Fruit fly (Drosophila melanogaster) whole organism, embryonic: Measurements from ENCODE around the gene CG11679.
A peak's percentile ranks its signal among the peaks of the same experiment; 100 is the strongest.

Experiments used
- ATbp ChIP-seq: fragments of 200-800 bp; sonication (Bioruptor generic); optimal IDR thresholded peaks from 2 replicates; lab custom pipeline; 2017; ENCODE audit warnings: missing biosample characterization, mild to moderate bottlenecking, missing genetic modification characterization, missing genetic modification reagents
- Bgb ChIP-seq: fragments of 200-800 bp; sonication (Bioruptor generic); IDR thresholded peaks from 2 replicates; pipeline ENCODE4 v1.3.6; 2022; ENCODE audit warnings: missing biosample characterization, missing genetic modification characterization; ENCODE audit not compliant: partially characterized antibody
- Bteb2 ChIP-seq: fragments of 200-800 bp; sonication (Bioruptor generic); optimal IDR thresholded peaks from 2 replicates; lab custom pipeline; 2016; ENCODE audit warnings: missing biosample characterization, missing genetic modification characterization
- CG10267 ChIP-seq: fragments of 200-800 bp; sonication (Bioruptor generic); optimal IDR thresholded peaks from 2 replicates; lab custom pipeline; 2018; ENCODE audit warnings: missing biosample characterization, mild to moderate bottlenecking, missing genetic modification characterization, moderate library complexity
- CG12219 ChIP-seq: fragments of 200-800 bp; sonication (Bioruptor generic); optimal IDR thresholded peaks from 3 replicates; lab custom pipeline; 2018; ENCODE audit warnings: missing biosample characterization, mild to moderate bottlenecking, missing genetic modification characterization
- CG12391 ChIP-seq: fragments of 200-800 bp; sonication (Bioruptor generic); optimal IDR thresholded peaks from 3 replicates; lab custom pipeline; 2018; ENCODE audit warnings: missing biosample characterization, mild to moderate bottlenecking, missing genetic modification characterization, moderate library complexity
- CG14441 ChIP-seq: fragments of 200-800 bp; sonication (Bioruptor generic); IDR thresholded peaks from 2 replicates; pipeline ENCODE4 v1.3.6; 2022; ENCODE audit warnings: missing biosample characterization, missing genetic modification characterization
- CG14710 ChIP-seq: fragments of 200-800 bp; sonication (Bioruptor generic); optimal IDR thresholded peaks from 3 replicates; lab custom pipeline; 2019; ENCODE audit warnings: missing biosample characterization, mild to moderate bottlenecking, missing genetic modification characterization, moderate library complexity
- CG1603 ChIP-seq: fragments of 200-800 bp; sonication (Bioruptor generic); optimal IDR thresholded peaks from 2 replicates; lab custom pipeline; 2019; ENCODE audit warnings: missing biosample characterization, mild to moderate bottlenecking, missing genetic modification characterization, moderate library complexity
- CG17568 ChIP-seq: fragments of 200-800 bp; sonication (Bioruptor generic); optimal IDR thresholded peaks from 2 replicates; lab custom pipeline; 2018; ENCODE audit warnings: missing biosample characterization, mild to moderate bottlenecking, missing genetic modification characterization, moderate library complexity
- CG17829 ChIP-seq: fragments of 200-800 bp; optimal IDR thresholded peaks from 2 replicates; lab custom pipeline; 2019; ENCODE audit warnings: missing biosample characterization, mild to moderate bottlenecking, missing genetic modification characterization, moderate library complexity
- CG2875 ChIP-seq: fragments of 200-800 bp; sonication (Bioruptor generic); optimal IDR thresholded peaks from 2 replicates; lab custom pipeline; 2017; ENCODE audit warnings: missing biosample characterization, mild to moderate bottlenecking, missing genetic modification characterization, missing genetic modification reagents
- CG30020 ChIP-seq: fragments of 200-800 bp; optimal IDR thresholded peaks from 2 replicates; lab custom pipeline; 2019; ENCODE audit warnings: missing biosample characterization, mild to moderate bottlenecking, missing genetic modification characterization, moderate library complexity
- CG33213 ChIP-seq: fragments of 200-800 bp; sonication (Bioruptor generic); optimal IDR thresholded peaks from 3 replicates; lab custom pipeline; 2016; ENCODE audit warnings: missing biosample characterization, missing genetic modification characterization
- CG3407 ChIP-seq: fragments of 200-800 bp; sonication (Bioruptor generic); optimal IDR thresholded peaks from 2 replicates; lab custom pipeline; 2018; ENCODE audit warnings: missing biosample characterization, mild to moderate bottlenecking, missing genetic modification characterization
- CG34224 ChIP-seq: fragments of 200-800 bp; sonication (Bioruptor generic); IDR thresholded peaks from 3 replicates; pipeline ENCODE4 v1.3.6; 2022; ENCODE audit warnings: missing biosample characterization, missing genetic modification characterization; ENCODE audit not compliant: partially characterized antibody
- CG3847 ChIP-seq: fragments of 200-800 bp; sonication (Bioruptor generic); IDR thresholded peaks from 2 replicates; pipeline ENCODE4 v1.3.6; 2022; ENCODE audit warnings: missing biosample characterization, missing genetic modification characterization
- CG42726 ChIP-seq: fragments of 200-800 bp; sonication (Bioruptor generic); IDR thresholded peaks from 2 replicates; pipeline ENCODE4 v1.3.6; 2022; ENCODE audit warnings: missing biosample characterization, missing genetic modification characterization; ENCODE audit not compliant: partially characterized antibody
- CG4854 ChIP-seq: fragments of 200-800 bp; sonication (Bioruptor generic); optimal IDR thresholded peaks from 2 replicates; lab custom pipeline; 2016; ENCODE audit warnings: missing biosample characterization, missing genetic modification characterization, inconsistent platforms
- CG7963 ChIP-seq: fragments of 200-800 bp; sonication (Bioruptor generic); IDR thresholded peaks from 3 replicates; pipeline ENCODE4 v1.3.6; 2022; ENCODE audit warnings: missing biosample characterization, missing genetic modification characterization; ENCODE audit not compliant: partially characterized antibody
- CG9437 ChIP-seq: fragments of 200-800 bp; sonication (Bioruptor generic); optimal IDR thresholded peaks from 2 replicates; lab custom pipeline; 2018; ENCODE audit warnings: missing biosample characterization, mild to moderate bottlenecking, missing genetic modification characterization
- CG9797 ChIP-seq: fragments of 200-800 bp; sonication (Bioruptor generic); optimal IDR thresholded peaks from 3 replicates; lab custom pipeline; 2018; ENCODE audit warnings: missing biosample characterization, mild to moderate bottlenecking, missing genetic modification characterization
- D19A ChIP-seq: fragments of 200-800 bp; optimal IDR thresholded peaks from 3 replicates; lab custom pipeline; 2019; ENCODE audit warnings: missing biosample characterization, mild to moderate bottlenecking, missing genetic modification characterization, moderate library complexity
- Dp ChIP-seq: fragments of 200-800 bp; sonication (Bioruptor generic); optimal IDR thresholded peaks from 2 replicates; lab custom pipeline; 2018; ENCODE audit warnings: missing biosample characterization, mild to moderate bottlenecking, missing genetic modification characterization, moderate library complexity
- Hey ChIP-seq: fragments of 200-800 bp; sonication (Bioruptor generic); optimal IDR thresholded peaks from 3 replicates; lab custom pipeline; 2018; ENCODE audit warnings: missing biosample characterization, mild to moderate bottlenecking, missing genetic modification characterization
- Hmr ChIP-seq: fragments of 200-800 bp; sonication (Bioruptor generic); optimal IDR thresholded peaks from 3 replicates; lab custom pipeline; 2017; ENCODE audit warnings: mild to moderate bottlenecking, missing biosample characterization, missing genetic modification reagents, missing genetic modification characterization
- Lim3 ChIP-seq: fragments of 200-800 bp; sonication (Bioruptor generic); IDR thresholded peaks from 2 replicates; pipeline ENCODE4 v1.3.6; 2022; ENCODE audit warnings: missing biosample characterization, missing genetic modification characterization
- MBD-R2 ChIP-seq: fragments of 200-800 bp; sonication (Bioruptor generic); IDR thresholded peaks from 2 replicates; pipeline ENCODE4 v1.3.6; 2022; ENCODE audit warnings: missing biosample characterization, missing genetic modification characterization
- MESR4 ChIP-seq: fragments of 200-800 bp; sonication (Bioruptor generic); optimal IDR thresholded peaks from 2 replicates; lab custom pipeline; 2018; ENCODE audit warnings: missing biosample characterization, mild to moderate bottlenecking, missing genetic modification characterization, moderate library complexity
- Scr ChIP-seq: fragments of 200-800 bp; sonication (Bioruptor generic); IDR thresholded peaks from 2 replicates; pipeline ENCODE4 v1.3.6; 2022; ENCODE audit warnings: missing biosample characterization, missing genetic modification characterization; ENCODE audit not compliant: partially characterized antibody
- TFAM ChIP-seq: fragments of 200-800 bp; sonication (Bioruptor generic); optimal IDR thresholded peaks from 2 replicates; lab custom pipeline; 2017; ENCODE audit warnings: missing biosample characterization, missing genetic modification characterization, inconsistent platforms
- bowl ChIP-seq: fragments of 200-800 bp; sonication (Bioruptor generic); IDR thresholded peaks from 2 replicates; pipeline ENCODE4 v1.3.6; 2022; ENCODE audit warnings: missing biosample characterization, missing genetic modification characterization
- chinmo ChIP-seq: fragments of 200-800 bp; sonication (Bioruptor generic); IDR thresholded peaks from 4 replicates; pipeline ENCODE4 v1.3.6; 2022; ENCODE audit warnings: missing biosample characterization, missing genetic modification characterization; ENCODE audit not compliant: partially characterized antibody
- crp ChIP-seq, 2 experiments: fragments of 200-800 bp; sonication (Bioruptor generic); optimal IDR thresholded peaks; 2 replicates in 1 of 2; 3 replicates in 1 of 2; lab custom pipeline; 2017; ENCODE audit warnings: missing biosample characterization in 2 of 2, missing genetic modification characterization in 2 of 2, mild to moderate bottlenecking in 1 of 2, moderate library complexity in 1 of 2
- dati ChIP-seq: fragments of 200-800 bp; sonication (Bioruptor generic); IDR thresholded peaks from 2 replicates; pipeline ENCODE4 v1.3.6; 2022; ENCODE audit warnings: missing biosample characterization, missing genetic modification characterization
- fd102C ChIP-seq: fragments of 200-800 bp; sonication (Bioruptor generic); optimal IDR thresholded peaks from 2 replicates; lab custom pipeline; 2018; ENCODE audit warnings: missing biosample characterization, mild to moderate bottlenecking, missing genetic modification characterization, moderate library complexity
- fd96Cb ChIP-seq: fragments of 200-800 bp; sonication (Bioruptor generic); optimal IDR thresholded peaks from 2 replicates; lab custom pipeline; 2018; ENCODE audit warnings: missing biosample characterization, mild to moderate bottlenecking, missing genetic modification characterization, moderate library complexity
- fru ChIP-seq: fragments of >200 bp; optimal IDR thresholded peaks from 2 replicates; lab custom pipeline; 2017
- gro ChIP-seq: fragments of 200-800 bp; sonication (Bioruptor generic); optimal IDR thresholded peaks from 2 replicates; lab custom pipeline; 2016; ENCODE audit warnings: missing biosample characterization, missing genetic modification characterization
- h ChIP-seq: fragments of >200 bp; optimal IDR thresholded peaks from 2 replicates; lab custom pipeline; 2017
- lola ChIP-seq, 3 experiments: fragments of >200 bp in 2 of 3; fragments of 200-800 bp in 1 of 3; sonication (Bioruptor generic) in 1 of 3; optimal IDR thresholded peaks; 2 replicates each; lab custom pipeline; 2017 to 2019; ENCODE audit warnings: missing biosample characterization in 3 of 3, missing genetic modification characterization in 3 of 3, mild to moderate bottlenecking in 1 of 3, moderate library complexity in 1 of 3
- pan ChIP-seq, 4 experiments: fragments of >200 bp in 3 of 4; fragments of 200-800 bp in 1 of 4; sonication (Bioruptor generic) in 1 of 4; optimal IDR thresholded peaks in 3 of 4; IDR thresholded peaks in 1 of 4; 2 replicates each; pipeline versions ENCODE4 v1.3.6 to Lab custom; 2017 to 2022; ENCODE audit warnings: missing biosample characterization in 2 of 4, missing genetic modification characterization in 2 of 4, mixed read lengths in 1 of 4
- scrt ChIP-seq: fragments of 200-800 bp; sonication (Bioruptor generic); optimal IDR thresholded peaks from 2 replicates; lab custom pipeline; 2018; ENCODE audit warnings: missing biosample characterization, mild to moderate bottlenecking, missing genetic modification characterization, moderate library complexity
- sd ChIP-seq: fragments of 200-800 bp; sonication (Bioruptor generic); optimal IDR thresholded peaks from 3 replicates; lab custom pipeline; 2018; ENCODE audit warnings: missing biosample characterization, mild to moderate bottlenecking, missing genetic modification characterization, moderate library complexity
- sens-2 ChIP-seq: fragments of 200-800 bp; sonication (Bioruptor generic); IDR thresholded peaks from 2 replicates; pipeline ENCODE4 v1.3.6; 2022; ENCODE audit warnings: missing biosample characterization, missing genetic modification characterization
- tio ChIP-seq: fragments of 200-800 bp; sonication (Bioruptor generic); optimal IDR thresholded peaks from 2 replicates; lab custom pipeline; 2017; ENCODE audit warnings: missing biosample characterization, missing genetic modification characterization, inconsistent platforms
- trem ChIP-seq: fragments of 200-800 bp; optimal IDR thresholded peaks from 3 replicates; lab custom pipeline; 2019; ENCODE audit warnings: missing biosample characterization, mild to moderate bottlenecking, missing genetic modification characterization, moderate library complexity
- vfl ChIP-seq: fragments of 200-800 bp; sonication (Bioruptor generic); optimal IDR thresholded peaks from 2 replicates; lab custom pipeline; 2016; ENCODE audit warnings: missing biosample characterization, missing genetic modification characterization
- zfh1 ChIP-seq: fragments of 200-800 bp; sonication (Bioruptor generic); IDR thresholded peaks from 3 replicates; pipeline ENCODE4 v1.3.6; 2022; ENCODE audit warnings: missing biosample characterization, missing genetic modification characterization

The CG11679 gene

DNA sequence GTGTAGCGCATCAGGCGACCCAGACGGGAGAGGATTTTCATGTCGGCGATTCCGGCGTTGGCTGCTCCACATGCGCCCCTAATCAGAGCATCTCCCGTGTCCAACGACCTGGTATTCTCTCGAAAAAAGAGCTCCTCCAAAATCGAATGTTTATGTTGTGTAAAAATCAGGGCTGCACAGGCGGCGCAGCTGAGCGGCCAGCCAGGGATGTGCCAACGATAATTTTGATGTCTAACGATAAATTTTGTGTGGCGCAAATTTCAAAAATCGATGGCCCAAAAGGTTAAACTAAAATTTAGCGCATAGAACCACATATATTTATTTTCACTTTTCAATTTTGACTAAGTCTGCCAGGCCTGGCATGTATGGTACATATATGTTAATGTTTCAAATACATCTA lies 37.7 kb downstream of the CG11679 start, which contains the start of gene CG9240 (continued):
- no peak for TF ChIP-seq sd (tag; lab: Kevin White, UChicago)
- TF ChIP-seq D19A (tag; lab: Kevin White, UChicago): peak; percentile 2
- TF ChIP-seq Dp (GFP tag; lab: Kevin White, UChicago): peak; percentile 88
- no peak for TF ChIP-seq CG2875 (GFP tag; lab: Kevin White, UChicago)
- no peak for TF ChIP-seq CG33213 (GFP tag; lab: Kevin White, UChicago)
- peak; percentile 7 for TF ChIP-seq CG9797
- no peak for TF ChIP-seq CG12219 (GFP tag; lab: Kevin White, UChicago)
- peak; percentile 60 for TF ChIP-seq CG1603 (tag; lab: Kevin White, UChicago)
- no peak for TF ChIP-seq h (lab: Kevin White, UChicago)
- TF ChIP-seq CG12391 (tag; lab: Kevin White, UChicago): no peak
- no peak for TF ChIP-seq bowl
- peak in 1 of 2 experiments; percentile 87 for TF ChIP-seq crp (GFP tag; optimal IDR thresholded peaks at IDR 0.05; lab: Kevin White, UChicago)
- peak; percentile 87 for TF ChIP-seq MBD-R2 (GFP tag; lab: Robert Waterston, UW)
- TF ChIP-seq scrt (GFP tag; lab: Kevin White, UChicago): no peak
- no peak for TF ChIP-seq chinmo (GFP tag; lab: Robert Waterston, UW)
- peak; percentile 4 for TF ChIP-seq CG10267
- TF ChIP-seq MESR4 (GFP tag; lab: Kevin White, UChicago): peak; percentile 56
- TF ChIP-seq Lim3 (GFP tag; lab: Robert Waterston, UW): no peak
- no peak for TF ChIP-seq CG9437 (GFP tag; lab: Kevin White, UChicago)
- no peak for TF ChIP-seq gro
- no peak for TF ChIP-seq TFAM (GFP tag; lab: Kevin White, UChicago)
- peak; percentile 5 for TF ChIP-seq trem (tag; lab: Kevin White, UChicago)
- TF ChIP-seq fru (lab: Kevin White, UChicago): no peak
- TF ChIP-seq Scr (GFP tag; lab: Robert Waterston, UW): peak; percentile 25; the same call in 1 of the 2 replicates
- TF ChIP-seq dati: no peak
- TF ChIP-seq CG14710 (tag; lab: Kevin White, UChicago): peak; percentile 10
- peak; percentile 18 for TF ChIP-seq CG17829 (tag; lab: Kevin White, UChicago)
- no peak for TF ChIP-seq Hey
- TF ChIP-seq CG14441: no peak
- TF ChIP-seq Bgb: 0 out of 2 replicates have a peak, but pooled peaks have one; percentile 16
- TF ChIP-seq zfh1: 0 out of 3 replicates have a peak, but pooled peaks have one; percentile 28
- no peak for TF ChIP-seq CG3407 (GFP tag; lab: Kevin White, UChicago)
- TF ChIP-seq CG17568 (GFP tag; lab: Kevin White, UChicago): no peak
- no peak for TF ChIP-seq CG42726 (GFP tag; lab: Robert Waterston, UW)
- no peak for TF ChIP-seq CG4854 (GFP tag; lab: Kevin White, UChicago)
- no peak for TF ChIP-seq vfl (GFP tag; lab: Kevin White, UChicago)
- no peak for TF ChIP-seq Hmr (GFP tag; lab: Kevin White, UChicago)
- TF ChIP-seq fd102C (GFP tag; lab: Kevin White, UChicago): no peak
- no peak for TF ChIP-seq Bteb2 (GFP tag; lab: Kevin White, UChicago)
- TF ChIP-seq, all 482 proteins: peak for 46

DNA sequence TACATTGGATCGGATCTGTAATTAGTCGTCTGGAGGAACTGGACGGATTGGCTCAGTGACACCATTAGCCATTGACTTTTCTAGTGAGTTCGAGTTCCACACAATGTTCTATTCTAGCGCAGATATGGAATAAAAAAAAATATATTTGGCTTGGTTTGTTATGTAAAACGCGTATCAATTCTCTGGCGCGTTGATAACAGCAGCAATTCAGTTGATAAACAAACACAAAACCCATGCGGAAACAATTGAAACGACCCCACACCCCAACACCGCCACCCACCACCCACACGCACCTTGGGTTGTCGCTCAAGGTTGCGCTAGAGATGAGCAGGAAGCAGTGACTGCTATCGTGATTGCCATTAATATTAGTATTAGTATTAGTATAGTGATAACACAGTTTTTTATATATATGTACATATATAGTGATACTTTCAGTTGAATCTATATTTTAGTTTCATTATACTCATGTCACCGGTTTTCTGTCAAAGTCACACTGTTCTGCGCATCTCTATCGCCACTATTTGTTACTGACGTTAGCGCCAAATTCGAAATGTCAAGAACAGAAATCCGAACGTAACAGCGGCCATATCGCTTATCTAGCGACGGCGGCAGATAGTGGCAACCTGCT lies 41.1 kb downstream of the CG11679 start:
- TF ChIP-seq lola (GFP tag; optimal IDR thresholded peaks at IDR 0.05; lab: Kevin White, UChicago) (peak in 1 of 3 experiments; percentile 78), pan (optimal IDR thresholded peaks at IDR 0.05; lab: Kevin White, UChicago) (no peak), pan (GFP tag; optimal IDR thresholded peaks at IDR 0.05 in 1 of 2, IDR thresholded peaks at IDR 0.05 in 1 of 2) (peak in 1 of 2 experiments; percentile 96), CG7963 (GFP tag; lab: Robert Waterston, UW) (no peak), fd96Cb (tag; lab: Kevin White, UChicago) (peak; percentile 91), ATbp (GFP tag; lab: Kevin White, UChicago) (peak; percentile 89), sens-2 (GFP tag; lab: Robert Waterston, UW) (peak; percentile 89), CG17829 (tag; lab: Kevin White, UChicago) (peak; percentile 89), CG3847 (peak; percentile 89), CG34224 (GFP tag; lab: Robert Waterston, UW) (no peak; the same call in 2 of the 3 replicates), tio (GFP tag; lab: Kevin White, UChicago) (peak; percentile 76), CG30020 (tag; lab: Kevin White, UChicago) (peak; percentile 36)
